Worm (Caenorhabditis elegans) whole organism, young adult: ENCODE data around the gene nuaf-3.
"Not testable (repeated sequence)": the region's sequence is repeated elsewhere in the genome, so short reads cannot be mapped to it uniquely, and the experiment has no call there.

Experiments
- F22D6.2 ChIP-seq: sonication (generic microtip); optimal IDR thresholded peaks from 2 replicates; lab custom pipeline; 2016; ENCODE audit warnings: mild to moderate bottlenecking, missing genetic modification characterization, missing compliant biosample characterization
- attf-5 ChIP-seq: fragments of 200-800 bp; sonication (Bioruptor generic); optimal IDR thresholded peaks from 2 replicates; lab custom pipeline; 2018; ENCODE audit warnings: mild to moderate bottlenecking, missing genetic modification characterization, missing compliant biosample characterization
- lin-35 ChIP-seq, 3 experiments: fragments of 150-350 bp in 2 of 3; sonication (generic microtip) in 1 of 3; optimal IDR thresholded peaks; 2 replicates each; lab custom pipeline; 2014 to 2018; ENCODE audit warnings: missing biosample characterization in 3 of 3, missing genetic modification characterization in 3 of 3, missing genetic modification reagents in 3 of 3
- lin-54 ChIP-seq: fragments of 200-800 bp; sonication (Bioruptor generic); optimal IDR thresholded peaks from 2 replicates; lab custom pipeline; 2018; ENCODE audit warnings: mild to moderate bottlenecking, missing genetic modification characterization, missing compliant biosample characterization
- madf-3 ChIP-seq: fragments of 200-800 bp; sonication (Bioruptor generic); IDR thresholded peaks from 2 replicates; pipeline ENCODE4 v1.3.6; 2022; ENCODE audit warnings: missing genetic modification reagents, missing genetic modification characterization, missing compliant biosample characterization
- unc-62 ChIP-seq: fragments of 150-350 bp; optimal IDR thresholded peaks from 2 replicates; lab custom pipeline; 2014; ENCODE audit warnings: missing biosample characterization, missing genetic modification reagents, missing genetic modification characterization

DNA sequence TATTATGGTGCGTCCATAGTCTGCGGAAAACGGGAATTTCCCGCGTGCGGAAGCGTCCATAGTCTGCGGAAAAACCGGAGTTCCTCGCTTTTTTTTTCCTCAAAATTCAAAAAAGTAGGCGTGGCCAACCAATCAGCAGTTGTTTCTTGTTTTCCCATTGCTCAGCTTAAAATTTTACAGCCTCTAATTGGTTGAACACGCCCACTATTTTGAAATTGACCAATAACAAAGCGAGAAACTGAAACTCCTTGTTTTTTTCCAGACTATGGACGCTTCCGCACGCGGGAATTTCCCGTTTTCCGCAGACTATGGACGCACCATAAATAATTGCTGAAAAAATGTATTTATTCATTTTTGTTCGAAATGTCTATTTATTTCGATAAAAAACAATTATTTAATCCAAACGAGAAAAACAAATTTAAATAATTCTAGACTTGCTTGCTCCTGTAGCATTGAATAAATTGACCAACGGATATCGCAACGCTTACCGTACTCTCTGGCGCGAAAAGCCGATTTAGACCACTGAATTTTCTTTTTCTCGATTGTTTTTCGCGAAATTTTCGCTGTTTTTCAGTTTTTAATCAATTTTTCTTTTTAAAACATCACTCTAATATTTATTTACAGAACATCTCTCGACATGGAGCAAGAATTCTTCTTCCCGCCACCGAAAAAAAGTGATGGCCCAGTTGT is 29.5 kb upstream of the nuaf-3 start, which contains the start of gene C08F8.3:
- not testable (repeated sequence) for TF ChIP-seq attf-5 (GFP tag; lab: Kevin White, UChicago); F22D6.2 (tag; lab: Kevin White, UChicago); lin-35 (GFP tag; optimal IDR thresholded peaks at IDR 0.05; lab: Kevin White, UChicago); unc-62 (GFP tag; lab: Kevin White, UChicago); madf-3 (GFP tag; lab: Robert Waterston, UW)
- peak; percentile 23 for TF ChIP-seq lin-54 (GFP tag; lab: Kevin White, UChicago)
